Worm (Caenorhabditis elegans) whole organism, L2 larva: Measurements from ENCODE around the gene rnh-1.0.

Source experiments
- C34F6.9 ChIP-seq: fragments of 150-350 bp; optimal IDR thresholded peaks from 2 replicates; lab custom pipeline; 2014; ENCODE audit warnings: missing biosample characterization, missing genetic modification characterization
- R02D3.7 ChIP-seq: fragments of 150-350 bp; optimal IDR thresholded peaks from 2 replicates; lab custom pipeline; 2014; ENCODE audit warnings: missing biosample characterization, missing genetic modification characterization
- Y55F3AM.14 ChIP-seq: fragments of 200-800 bp; sonication (Bioruptor generic); optimal IDR thresholded peaks from 2 replicates; lab custom pipeline; 2018; ENCODE audit warnings: mild to moderate bottlenecking, missing genetic modification characterization, missing compliant biosample characterization
- aly-2 ChIP-seq: fragments of 150-350 bp; optimal IDR thresholded peaks from 2 replicates; lab custom pipeline; 2014; ENCODE audit warnings: missing biosample characterization, missing genetic modification characterization
- ama-1 ChIP-seq: fragments of 150-350 bp; optimal IDR thresholded peaks from 2 replicates; lab custom pipeline; 2018; ENCODE audit warnings: inconsistent platforms
- blmp-1 ChIP-seq: sonication (generic microtip); optimal IDR thresholded peaks from 2 replicates; lab custom pipeline; 2017; ENCODE audit warnings: missing genetic modification characterization, mild to moderate bottlenecking, missing compliant biosample characterization, antibody characterized with exemption, moderate library complexity; ENCODE audit not compliant: insufficient read depth
- ceh-16 ChIP-seq: fragments of 150-350 bp; optimal IDR thresholded peaks from 2 replicates; lab custom pipeline; 2014; ENCODE audit warnings: missing biosample characterization, missing genetic modification characterization
- ceh-82 ChIP-seq: fragments of 150-350 bp; optimal IDR thresholded peaks from 2 replicates; lab custom pipeline; 2014; ENCODE audit warnings: missing biosample characterization, missing genetic modification characterization
- crh-2 ChIP-seq: sonication (generic microtip); optimal IDR thresholded peaks from 2 replicates; lab custom pipeline; 2017; ENCODE audit warnings: missing biosample characterization, missing genetic modification characterization
- dmd-4 ChIP-seq: sonication (generic microtip); optimal IDR thresholded peaks from 2 replicates; lab custom pipeline; 2017; ENCODE audit warnings: missing biosample characterization, missing genetic modification characterization
- elt-1 ChIP-seq: fragments of 150-350 bp; optimal IDR thresholded peaks from 2 replicates; lab custom pipeline; 2014; ENCODE audit warnings: missing biosample characterization, missing genetic modification characterization
- elt-3 ChIP-seq: sonication (generic microtip); optimal IDR thresholded peaks from 2 replicates; lab custom pipeline; 2017; ENCODE audit warnings: missing biosample characterization, missing genetic modification characterization
- lin-13 ChIP-seq: fragments of 150-350 bp; optimal IDR thresholded peaks from 2 replicates; lab custom pipeline; 2014; ENCODE audit warnings: missing biosample characterization, missing genetic modification reagents, missing genetic modification characterization
- lin-39 ChIP-seq: fragments of 150-350 bp; optimal IDR thresholded peaks from 2 replicates; lab custom pipeline; 2014; ENCODE audit warnings: missing biosample characterization, missing genetic modification reagents, missing genetic modification characterization
- lsy-2 ChIP-seq, 2 experiments: fragments of 150-350 bp in 1 of 2; sonication (generic microtip) in 1 of 2; optimal IDR thresholded peaks; 2 replicates each; lab custom pipeline; 2014 to 2017; ENCODE audit warnings: missing biosample characterization in 2 of 2, missing genetic modification characterization in 2 of 2
- mab-5 ChIP-seq: fragments of 150-350 bp; optimal IDR thresholded peaks from 2 replicates; lab custom pipeline; 2014; ENCODE audit warnings: missing biosample characterization, missing genetic modification characterization
- mbf-1 ChIP-seq: sonication (generic microtip); optimal IDR thresholded peaks from 2 replicates; lab custom pipeline; 2017; ENCODE audit warnings: missing biosample characterization, missing genetic modification characterization
- mdl-1 ChIP-seq, 2 experiments: fragments of 150-350 bp in 1 of 2; sonication (generic microtip) in 1 of 2; optimal IDR thresholded peaks; 2 replicates each; lab custom pipeline; 2017; ENCODE audit warnings: missing biosample characterization in 2 of 2, missing genetic modification characterization in 2 of 2
- nhr-12 ChIP-seq: fragments of 150-350 bp; optimal IDR thresholded peaks from 2 replicates; lab custom pipeline; 2014; ENCODE audit warnings: missing biosample characterization, missing genetic modification characterization
- nhr-129 ChIP-seq: fragments of 150-350 bp; optimal IDR thresholded peaks from 2 replicates; lab custom pipeline; 2014; ENCODE audit warnings: missing biosample characterization, missing genetic modification characterization
- nhr-21 ChIP-seq: fragments of 150-350 bp; optimal IDR thresholded peaks from 2 replicates; lab custom pipeline; 2014; ENCODE audit warnings: missing biosample characterization, missing genetic modification characterization
- nhr-237 ChIP-seq: fragments of 150-350 bp; optimal IDR thresholded peaks from 2 replicates; lab custom pipeline; 2014; ENCODE audit warnings: missing biosample characterization, missing genetic modification characterization
- nhr-6 ChIP-seq: fragments of 150-350 bp; optimal IDR thresholded peaks from 2 replicates; lab custom pipeline; 2014; ENCODE audit warnings: missing biosample characterization, missing genetic modification characterization
- nhr-77 ChIP-seq: fragments of 150-350 bp; optimal IDR thresholded peaks from 2 replicates; lab custom pipeline; 2014; ENCODE audit warnings: missing biosample characterization, missing genetic modification characterization
- peb-1 ChIP-seq: fragments of 150-350 bp; optimal IDR thresholded peaks from 2 replicates; lab custom pipeline; 2014; ENCODE audit warnings: missing biosample characterization, missing genetic modification characterization
- sem-4 ChIP-seq: fragments of 150-350 bp; optimal IDR thresholded peaks from 2 replicates; lab custom pipeline; 2014; ENCODE audit warnings: missing biosample characterization, missing genetic modification reagents, missing genetic modification characterization
- sma-3 ChIP-seq: sonication (generic microtip); optimal IDR thresholded peaks from 2 replicates; lab custom pipeline; 2016; ENCODE audit warnings: missing genetic modification reagents, missing genetic modification characterization, missing compliant biosample characterization
- sma-9 ChIP-seq, 2 experiments: fragments of 150-350 bp in 1 of 2; sonication (generic microtip) in 1 of 2; optimal IDR thresholded peaks; 2 replicates each; lab custom pipeline; 2014 to 2016; ENCODE audit warnings: missing genetic modification characterization in 2 of 2, mild to moderate bottlenecking in 1 of 2, missing biosample characterization in 1 of 2, missing compliant biosample characterization in 1 of 2, missing genetic modification reagents in 1 of 2, moderate library complexity in 1 of 2
- snpc-4 ChIP-seq: fragments of 150-350 bp; optimal IDR thresholded peaks from 2 replicates; lab custom pipeline; 2014; ENCODE audit warnings: missing biosample characterization, missing genetic modification characterization
- unc-39 ChIP-seq: fragments of 150-350 bp; optimal IDR thresholded peaks from 2 replicates; lab custom pipeline; 2014; ENCODE audit warnings: missing biosample characterization, missing genetic modification characterization
- unc-55 ChIP-seq: fragments of 150-350 bp; sonication (generic microtip); optimal IDR thresholded peaks from 3 replicates; lab custom pipeline; 2014; ENCODE audit warnings: missing biosample characterization, missing genetic modification reagents, missing genetic modification characterization
- unc-62 ChIP-seq: fragments of 150-350 bp; optimal IDR thresholded peaks from 2 replicates; lab custom pipeline; 2014; ENCODE audit warnings: missing biosample characterization, missing genetic modification reagents, missing genetic modification characterization
- zag-1 ChIP-seq: fragments of 150-350 bp; optimal IDR thresholded peaks from 2 replicates; lab custom pipeline; 2014; ENCODE audit warnings: missing biosample characterization, missing genetic modification characterization
- ztf-1 ChIP-seq: fragments of 200-800 bp; sonication (Bioruptor generic); conservative IDR thresholded peaks from 2 replicates; pipeline ENCODE4 v1.3.6; 2022; ENCODE audit warnings: missing genetic modification characterization, missing compliant biosample characterization
- ztf-11 ChIP-seq: sonication (generic microtip); optimal IDR thresholded peaks from 2 replicates; lab custom pipeline; 2017; ENCODE audit warnings: missing biosample characterization, missing genetic modification characterization
- ztf-4 ChIP-seq: fragments of 150-350 bp; optimal IDR thresholded peaks from 2 replicates; lab custom pipeline; 2014; ENCODE audit warnings: missing biosample characterization, missing genetic modification characterization

Gene rnh-1.0

DNA sequence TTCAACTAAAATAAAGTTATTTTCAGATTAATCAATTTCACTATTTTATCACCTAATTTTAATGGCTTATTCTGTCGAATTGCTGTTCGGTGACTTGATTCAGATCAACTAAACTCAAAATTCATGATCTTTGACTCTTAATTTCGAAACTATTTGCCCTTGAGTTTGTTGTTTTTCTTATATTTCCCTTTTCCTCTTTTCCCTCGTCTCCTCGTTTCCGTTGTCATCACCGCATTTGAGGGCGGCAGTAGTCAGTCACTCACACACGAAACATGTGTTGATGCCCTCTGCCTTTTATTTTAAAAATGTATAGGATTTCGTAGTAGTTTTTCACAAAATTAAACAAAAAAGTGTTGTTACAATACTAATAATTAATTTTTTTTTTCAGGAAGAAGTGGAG, at the start of gene rnh-1.0:
TSS of gene rnh-1.0 (plus strand) at position 389 of the 400 bp plus-strand sequence.
- TF ChIP-seq aly-2 (tag; lab: Kevin White, UChicago) = no peak
- no peak for TF ChIP-seq R02D3.7 (tag; lab: Kevin White, UChicago)
- no peak for TF ChIP-seq sma-9 (GFP tag; optimal IDR thresholded peaks at IDR 0.05; lab: Kevin White, UChicago)
- no peak for TF ChIP-seq sma-9 (tag; optimal IDR thresholded peaks at IDR 0.05; lab: Kevin White, UChicago)
- TF ChIP-seq sem-4 = no peak
- TF ChIP-seq ceh-16 (tag; lab: Kevin White, UChicago) = no peak
- TF ChIP-seq nhr-21 = no peak
- no peak for TF ChIP-seq nhr-77
- TF ChIP-seq sma-3 (GFP tag; lab: Kevin White, UChicago) = no peak
- peak; percentile 31 for TF ChIP-seq nhr-129 (tag; lab: Kevin White, UChicago)
- TF ChIP-seq nhr-12 (tag; lab: Kevin White, UChicago) = no peak
- no peak for TF ChIP-seq elt-1
- TF ChIP-seq snpc-4 (tag; lab: Kevin White, UChicago) = no peak
- no peak for TF ChIP-seq nhr-237 (tag; lab: Kevin White, UChicago)
- peak; percentile 35 for TF ChIP-seq C34F6.9 (tag; lab: Kevin White, UChicago)
- no peak for TF ChIP-seq elt-3 (tag; lab: Kevin White, UChicago)

DNA sequence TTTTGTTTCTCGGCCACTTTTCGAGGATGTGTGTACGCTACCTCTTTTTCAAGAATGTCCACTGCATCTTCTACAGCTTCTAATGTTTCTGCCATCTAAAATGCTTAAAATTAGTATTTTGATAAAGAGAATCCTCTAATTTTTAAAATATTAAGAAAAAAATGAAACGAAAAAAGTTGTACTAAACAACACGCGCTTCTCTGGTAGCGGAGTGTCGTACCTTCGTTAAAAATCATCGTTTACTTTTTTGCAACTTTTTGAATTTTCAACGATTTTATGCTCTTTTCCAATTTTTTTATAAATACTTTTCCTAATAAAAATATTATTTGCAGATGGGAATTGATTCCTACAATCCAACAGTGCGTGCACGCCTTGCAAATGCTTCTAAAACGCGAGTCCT, 49.4 kb upstream of the rnh-1.0 start, which contains the start of the genes gldi-11 and ZK546.2:
TSS of gene gldi-11 (minus strand) at position 95 of the 400 bp plus-strand sequence.
TSS of gene ZK546.2 (plus strand) at position 333 of the 400 bp plus-strand sequence.
- TF ChIP-seq elt-3 (tag; lab: Kevin White, UChicago) (no peak), nhr-237 (tag; lab: Kevin White, UChicago) (no peak), unc-55 (GFP tag; lab: Kevin White, UChicago) (peak; percentile 27), nhr-6 (tag; lab: Kevin White, UChicago) (no peak), blmp-1 (tag; lab: Kevin White, UChicago) (no peak), Y55F3AM.14 (GFP tag; lab: Kevin White, UChicago) (no peak), aly-2 (tag; lab: Kevin White, UChicago) (no peak), zag-1 (tag; lab: Kevin White, UChicago) (no peak), snpc-4 (tag; lab: Kevin White, UChicago) (no peak), ceh-16 (tag; lab: Kevin White, UChicago) (no peak), lsy-2 (tag; optimal IDR thresholded peaks at IDR 0.05; lab: Kevin White, UChicago) (peak in 1 of 2 experiments; percentile 29), C34F6.9 (tag; lab: Kevin White, UChicago) (peak; percentile 39), ama-1 (peak; percentile 49), mbf-1 (no peak), nhr-12 (tag; lab: Kevin White, UChicago) (no peak), unc-62 (GFP tag; lab: Kevin White, UChicago) (no peak)

DNA sequence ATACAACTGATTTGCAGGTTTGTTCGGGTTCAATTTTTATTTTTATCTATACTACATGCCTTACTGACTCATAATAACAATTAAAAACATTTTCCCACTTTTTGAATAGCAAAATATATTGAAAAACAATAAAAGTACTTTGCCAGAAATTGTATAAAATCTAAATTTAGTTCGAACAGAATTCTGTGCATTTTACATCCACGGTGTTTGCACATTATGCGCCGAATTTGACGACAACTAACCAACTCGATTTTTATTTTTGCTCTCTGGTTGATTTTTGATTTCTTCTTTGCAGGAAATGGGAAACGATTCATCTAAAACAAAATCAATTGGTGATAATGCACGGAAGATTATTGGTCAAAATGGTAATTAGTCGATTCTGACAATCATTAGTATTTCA, 48.4 kb upstream of the rnh-1.0 start:
- no peak for TF ChIP-seq unc-62 (GFP tag; lab: Kevin White, UChicago)
- TF ChIP-seq mab-5 (tag; lab: Kevin White, UChicago) = no peak
- peak; percentile 31 for TF ChIP-seq unc-55 (GFP tag; lab: Kevin White, UChicago)
- TF ChIP-seq nhr-77 = no peak
- TF ChIP-seq ztf-11 (tag; lab: Kevin White, UChicago) = no peak
- TF ChIP-seq ztf-1 (GFP tag; lab: Robert Waterston, UW) = no peak
- peak; percentile 25 for TF ChIP-seq crh-2 (tag; lab: Kevin White, UChicago)
- TF ChIP-seq elt-1 = no peak
- TF ChIP-seq lin-39 (tag; lab: Kevin White, UChicago) = no peak
- peak; percentile 19 for TF ChIP-seq C34F6.9 (tag; lab: Kevin White, UChicago)
- no peak for TF ChIP-seq mdl-1 (tag; optimal IDR thresholded peaks at IDR 0.05; lab: Kevin White, UChicago)
- TF ChIP-seq lin-13 (GFP tag; lab: Kevin White, UChicago) = peak; percentile 42
- peak in 1 of 2 experiments; percentile 13 for TF ChIP-seq lsy-2 (tag; optimal IDR thresholded peaks at IDR 0.05; lab: Kevin White, UChicago)
- no peak for TF ChIP-seq sem-4
- TF ChIP-seq nhr-129 (tag; lab: Kevin White, UChicago) = peak; percentile 18
- no peak for TF ChIP-seq peb-1 (tag; lab: Kevin White, UChicago)
- TF ChIP-seq aly-2 (tag; lab: Kevin White, UChicago) = no peak
- no peak for TF ChIP-seq nhr-12 (tag; lab: Kevin White, UChicago)
- TF ChIP-seq R02D3.7 (tag; lab: Kevin White, UChicago) = no peak

DNA sequence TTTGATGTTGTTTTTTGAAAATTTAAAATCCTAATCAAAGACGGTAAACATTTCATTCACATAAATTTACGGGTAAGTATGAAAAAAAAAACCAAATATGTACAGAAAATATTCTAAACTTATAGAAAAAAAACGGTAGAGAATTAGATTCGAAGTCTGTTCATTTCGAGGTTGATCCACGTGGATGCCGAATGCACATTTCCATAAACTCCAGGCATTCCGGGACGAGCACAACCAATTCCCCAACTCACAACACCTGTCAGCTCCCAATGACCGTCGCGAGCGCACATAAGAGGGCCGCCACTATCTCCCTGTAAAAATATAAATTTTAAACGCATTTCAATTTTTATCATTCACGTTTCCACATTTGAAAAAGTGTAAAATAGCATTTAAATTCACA, 47.0 kb upstream of the rnh-1.0 start:
- no peak for TF ChIP-seq nhr-6 (tag; lab: Kevin White, UChicago)
- TF ChIP-seq ceh-82 (tag; lab: Kevin White, UChicago) = no peak
- TF ChIP-seq unc-55 (GFP tag; lab: Kevin White, UChicago) = no peak
- no peak for TF ChIP-seq ama-1
- TF ChIP-seq lin-13 (GFP tag; lab: Kevin White, UChicago) = no peak
- no peak for TF ChIP-seq zag-1 (tag; lab: Kevin White, UChicago)
- no peak for TF ChIP-seq ztf-4 (tag; lab: Kevin White, UChicago)
- no peak for TF ChIP-seq mdl-1 (tag; optimal IDR thresholded peaks at IDR 0.05; lab: Kevin White, UChicago)
- no peak for TF ChIP-seq unc-39 (tag; lab: Kevin White, UChicago)
- TF ChIP-seq nhr-21 = no peak
- no peak for TF ChIP-seq dmd-4 (tag; lab: Kevin White, UChicago)
- TF ChIP-seq, all 48 proteins: peak for 0
